Worm (Caenorhabditis elegans) whole organism, late embryonic: ENCODE data around the gene C17C3.6.

ENCODE experiments used
- C38D4.7 ChIP-seq: fragments of 200-800 bp; sonication (Bioruptor generic); optimal IDR thresholded peaks from 2 replicates; lab custom pipeline; 2018; ENCODE audit warnings: mild to moderate bottlenecking, missing genetic modification characterization, moderate library complexity, missing compliant biosample characterization
- K02D7.2 ChIP-seq: sonication (generic microtip); optimal IDR thresholded peaks from 2 replicates; lab custom pipeline; 2017; ENCODE audit warnings: mild to moderate bottlenecking, missing genetic modification characterization, missing compliant biosample characterization
- K09A11.1 ChIP-seq: sonication (generic microtip); optimal IDR thresholded peaks from 2 replicates; lab custom pipeline; 2017; ENCODE audit warnings: antibody characterized with exemption, mild to moderate bottlenecking, missing genetic modification characterization, missing compliant biosample characterization; ENCODE audit not compliant: insufficient read depth
- T23F11.4 ChIP-seq: fragments of 200-800 bp; sonication (Bioruptor generic); optimal IDR thresholded peaks from 2 replicates; lab custom pipeline; 2018; ENCODE audit warnings: mild to moderate bottlenecking, missing genetic modification characterization, missing compliant biosample characterization
- Y22D7AL.16 ChIP-seq: sonication (generic microtip); optimal IDR thresholded peaks from 2 replicates; lab custom pipeline; 2016; ENCODE audit warnings: missing genetic modification characterization, missing compliant biosample characterization
- ceh-19 ChIP-seq: fragments of 200-800 bp; sonication (Bioruptor generic); optimal IDR thresholded peaks from 2 replicates; lab custom pipeline; 2018; ENCODE audit warnings: mild to moderate bottlenecking, missing genetic modification characterization, missing compliant biosample characterization
- ceh-2 ChIP-seq: sonication (generic microtip); optimal IDR thresholded peaks from 2 replicates; lab custom pipeline; 2016; ENCODE audit warnings: missing genotype, missing genetic modification characterization, missing compliant biosample characterization
- ceh-24 ChIP-seq: sonication (generic microtip); optimal IDR thresholded peaks from 2 replicates; lab custom pipeline; 2016; ENCODE audit warnings: mild to moderate bottlenecking, missing genetic modification characterization, missing compliant biosample characterization
- ceh-30 ChIP-seq: fragments of 150-350 bp; optimal IDR thresholded peaks from 2 replicates; lab custom pipeline; 2014; ENCODE audit warnings: missing biosample characterization, missing genetic modification characterization
- ceh-31 ChIP-seq: sonication (generic microtip); optimal IDR thresholded peaks from 2 replicates; lab custom pipeline; 2016; ENCODE audit warnings: missing genetic modification characterization, missing compliant biosample characterization
- elt-2 ChIP-seq: sonication (generic microtip); optimal IDR thresholded peaks from 2 replicates; lab custom pipeline; 2016; ENCODE audit warnings: missing genetic modification reagents, missing genetic modification characterization, missing compliant biosample characterization
- elt-4 ChIP-seq: sonication (generic microtip); optimal IDR thresholded peaks from 2 replicates; lab custom pipeline; 2016; ENCODE audit warnings: missing genetic modification characterization, missing compliant biosample characterization
- eyg-1 ChIP-seq: sonication (generic microtip); optimal IDR thresholded peaks from 2 replicates; lab custom pipeline; 2016; ENCODE audit warnings: missing genotype, missing genetic modification characterization, missing compliant biosample characterization
- fax-1 ChIP-seq: sonication (generic microtip); optimal IDR thresholded peaks from 2 replicates; lab custom pipeline; 2016; ENCODE audit warnings: missing genotype, missing genetic modification characterization, missing compliant biosample characterization
- fkh-10 ChIP-seq: fragments of 150-350 bp; optimal IDR thresholded peaks from 2 replicates; lab custom pipeline; 2014; ENCODE audit warnings: missing biosample characterization, missing genetic modification reagents, missing genetic modification characterization
- gmeb-2 ChIP-seq: sonication (generic microtip); optimal IDR thresholded peaks from 2 replicates; lab custom pipeline; 2016; ENCODE audit warnings: missing genetic modification characterization, inconsistent platforms, missing compliant biosample characterization
- hlh-15 ChIP-seq: sonication (generic microtip); optimal IDR thresholded peaks from 2 replicates; lab custom pipeline; 2016; ENCODE audit warnings: missing genetic modification characterization, missing compliant biosample characterization
- hlh-30 ChIP-seq: sonication (generic microtip); optimal IDR thresholded peaks from 2 replicates; lab custom pipeline; 2017; ENCODE audit warnings: antibody characterized with exemption, missing genetic modification characterization, missing compliant biosample characterization; ENCODE audit not compliant: insufficient read depth
- hlh-8 ChIP-seq: sonication (generic microtip); optimal IDR thresholded peaks from 2 replicates; lab custom pipeline; 2016; ENCODE audit warnings: missing genotype, missing genetic modification characterization, missing compliant biosample characterization
- lin-11 ChIP-seq: fragments of 200-800 bp; sonication (Bioruptor generic); optimal IDR thresholded peaks from 2 replicates; lab custom pipeline; 2018; ENCODE audit warnings: mild to moderate bottlenecking, missing genetic modification characterization, missing compliant biosample characterization
- mec-3 ChIP-seq: sonication (generic microtip); optimal IDR thresholded peaks from 2 replicates; lab custom pipeline; 2016; ENCODE audit warnings: borderline replicate concordance, missing genetic modification characterization, missing compliant biosample characterization
- nhr-232 ChIP-seq: sonication (generic microtip); optimal IDR thresholded peaks from 2 replicates; lab custom pipeline; 2016; ENCODE audit warnings: missing genetic modification characterization, missing compliant biosample characterization
- odd-2 ChIP-seq: sonication (generic microtip); optimal IDR thresholded peaks from 2 replicates; lab custom pipeline; 2017; ENCODE audit warnings: antibody characterized with exemption, mild to moderate bottlenecking, missing genetic modification characterization, missing compliant biosample characterization
- pat-9 ChIP-seq: fragments of 200-800 bp; sonication (Bioruptor generic); optimal IDR thresholded peaks from 2 replicates; lab custom pipeline; 2018; ENCODE audit warnings: mild to moderate bottlenecking, missing genetic modification characterization, moderate library complexity, missing compliant biosample characterization
- pha-4 ChIP-seq: fragments of 150-350 bp; optimal IDR thresholded peaks from 2 replicates; lab custom pipeline; 2018; ENCODE audit warnings: missing biosample characterization, missing genetic modification reagents, missing genetic modification characterization
- ref-2 ChIP-seq: sonication (generic microtip); optimal IDR thresholded peaks from 2 replicates; lab custom pipeline; 2016; ENCODE audit warnings: missing genetic modification characterization, missing compliant biosample characterization
- syd-9 ChIP-seq: sonication (generic microtip); optimal IDR thresholded peaks from 2 replicates; lab custom pipeline; 2016; ENCODE audit warnings: mild to moderate bottlenecking, missing genetic modification characterization, moderate library complexity, missing compliant biosample characterization
- tbx-2 ChIP-seq: sonication (generic microtip); optimal IDR thresholded peaks from 2 replicates; lab custom pipeline; 2016; ENCODE audit warnings: missing genetic modification characterization, missing compliant biosample characterization
- tbx-7 ChIP-seq: sonication (generic microtip); optimal IDR thresholded peaks from 2 replicates; lab custom pipeline; 2016; ENCODE audit warnings: missing genotype, missing genetic modification characterization, missing compliant biosample characterization
- unc-55 ChIP-seq: sonication (generic microtip); optimal IDR thresholded peaks from 2 replicates; lab custom pipeline; 2017; ENCODE audit warnings: missing biosample characterization, missing genetic modification reagents, missing genetic modification characterization
- unc-86 ChIP-seq: sonication (generic microtip); optimal IDR thresholded peaks from 2 replicates; lab custom pipeline; 2016; ENCODE audit warnings: missing genetic modification characterization, missing compliant biosample characterization
- ztf-16 ChIP-seq: sonication (generic microtip); optimal IDR thresholded peaks from 2 replicates; lab custom pipeline; 2017; ENCODE audit warnings: missing genetic modification characterization, missing compliant biosample characterization

The C17C3.6 gene

DNA sequence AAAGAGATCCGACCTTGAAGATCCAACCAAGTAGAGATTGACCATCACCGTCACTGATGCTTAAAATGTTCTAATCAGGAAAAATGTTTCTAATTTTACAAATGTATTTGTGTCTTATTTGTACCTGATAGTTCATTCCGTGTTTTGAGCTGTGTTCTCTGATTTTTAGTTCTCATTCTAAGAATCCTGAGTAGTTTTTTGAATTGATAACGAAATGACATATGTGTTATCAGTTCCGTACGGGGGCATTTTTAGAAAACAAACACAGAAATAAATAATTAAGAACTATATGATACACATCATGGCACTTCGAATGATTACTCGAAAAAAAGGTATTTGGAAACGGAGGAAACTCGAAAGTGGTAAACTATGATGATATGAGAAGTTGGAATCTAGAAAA is 5.7 kb downstream of the C17C3.6 start:
- TF ChIP-seq ceh-31 (tag; lab: Kevin White, UChicago) (no peak), gmeb-2 (tag; lab: Kevin White, UChicago) (no peak), unc-86 (tag; lab: Kevin White, UChicago) (no peak), nhr-232 (tag; lab: Kevin White, UChicago) (no peak), K02D7.2 (tag; lab: Kevin White, UChicago) (no peak), mec-3 (tag; lab: Kevin White, UChicago) (no peak), ceh-2 (tag; lab: Kevin White, UChicago) (no peak), tbx-2 (tag; lab: Kevin White, UChicago) (no peak), pha-4 (no peak), lin-11 (no peak)

DNA sequence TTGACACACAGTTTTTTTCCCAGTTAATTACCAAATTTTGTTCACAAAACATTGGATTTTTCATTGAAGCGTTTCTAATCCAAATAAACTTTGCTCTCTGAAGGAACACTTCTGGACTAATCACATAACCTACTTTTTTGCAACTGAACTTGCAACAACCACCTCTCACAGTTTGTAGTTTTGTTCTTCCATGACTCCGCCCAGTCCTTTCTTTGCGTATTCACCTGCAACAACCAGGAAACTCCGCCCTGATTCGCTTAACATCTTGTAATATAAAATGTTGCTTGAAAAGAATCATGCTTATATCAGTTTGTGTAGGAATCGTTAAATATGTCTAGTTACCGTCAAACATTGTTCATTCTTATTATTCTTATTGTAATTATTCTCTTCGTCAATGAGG is 6.6 kb downstream of the C17C3.6 start, which contains the start of gene ins-11:
ins-11 (plus strand) TSS at position 301 of the 400 bp plus-strand sequence.
- TF ChIP-seq pha-4: no peak
- TF ChIP-seq tbx-2 (tag; lab: Kevin White, UChicago): no peak
- TF ChIP-seq T23F11.4 (GFP tag; lab: Kevin White, UChicago): no peak
- TF ChIP-seq eyg-1 (tag; lab: Kevin White, UChicago): no peak
- no peak for TF ChIP-seq fkh-10 (GFP tag; lab: Kevin White, UChicago)
- no peak for TF ChIP-seq syd-9 (tag; lab: Kevin White, UChicago)
- no peak for TF ChIP-seq ceh-24 (tag; lab: Kevin White, UChicago)
- no peak for TF ChIP-seq tbx-7
- no peak for TF ChIP-seq unc-55 (GFP tag; lab: Kevin White, UChicago)
- TF ChIP-seq odd-2 (tag; lab: Kevin White, UChicago): no peak
- TF ChIP-seq pat-9: no peak
- TF ChIP-seq hlh-15 (tag; lab: Kevin White, UChicago): no peak
- TF ChIP-seq ceh-30 (tag; lab: Kevin White, UChicago): no peak
- TF ChIP-seq unc-86 (tag; lab: Kevin White, UChicago): no peak
- no peak for TF ChIP-seq ztf-16 (tag; lab: Kevin White, UChicago)
- no peak for TF ChIP-seq hlh-30 (tag; lab: Kevin White, UChicago)
- no peak for TF ChIP-seq Y22D7AL.16 (tag; lab: Kevin White, UChicago)

DNA sequence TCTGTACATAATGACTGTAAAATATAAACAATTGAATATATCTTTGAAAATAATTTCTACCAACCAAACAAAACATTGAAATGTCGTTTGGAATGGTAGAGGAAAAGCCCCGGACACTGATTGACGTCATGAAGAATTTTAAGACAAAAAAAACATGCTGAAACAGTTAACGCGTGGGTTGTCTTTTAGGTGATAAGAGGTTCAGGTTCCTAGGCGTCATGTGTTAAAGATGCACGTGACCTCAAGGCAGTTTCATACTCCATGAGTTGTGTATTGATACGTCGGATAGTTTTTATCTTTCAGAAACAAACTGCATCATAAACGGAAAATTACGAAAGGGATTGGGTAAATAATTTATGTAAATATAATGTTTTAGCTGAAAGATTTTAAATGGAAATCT is 7.3 kb downstream of the C17C3.6 start:
- peak; percentile 31 for TF ChIP-seq elt-2
- TF ChIP-seq ref-2 (tag; lab: Kevin White, UChicago): no peak

DNA sequence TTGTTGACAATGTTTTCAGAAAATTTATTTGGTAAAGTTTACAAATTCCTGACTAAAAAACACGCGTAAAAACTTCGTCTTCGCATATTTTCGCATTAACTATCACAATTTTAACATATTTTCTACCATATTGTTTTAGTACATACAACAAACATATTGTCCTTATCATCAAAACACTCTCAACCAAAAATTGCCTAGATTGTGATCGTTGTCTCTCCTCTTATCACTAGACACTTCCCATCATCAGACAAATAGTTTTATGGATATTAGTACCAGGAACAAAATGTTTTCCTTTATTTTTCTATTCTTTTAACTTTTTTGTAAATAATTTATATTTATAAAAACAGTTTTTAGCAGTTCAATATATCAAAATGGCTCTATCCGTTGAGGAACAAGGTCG is 11.5 kb downstream of the C17C3.6 start, which contains the start of gene C17C3.3:
C17C3.3 (plus strand) TSS at position 346 of the 400 bp plus-strand sequence.
- TF ChIP-seq K09A11.1 (tag; lab: Kevin White, UChicago) (no peak), elt-2 (peak; percentile 88)
- TF ChIP-seq, all 69 proteins: peak for 1

DNA sequence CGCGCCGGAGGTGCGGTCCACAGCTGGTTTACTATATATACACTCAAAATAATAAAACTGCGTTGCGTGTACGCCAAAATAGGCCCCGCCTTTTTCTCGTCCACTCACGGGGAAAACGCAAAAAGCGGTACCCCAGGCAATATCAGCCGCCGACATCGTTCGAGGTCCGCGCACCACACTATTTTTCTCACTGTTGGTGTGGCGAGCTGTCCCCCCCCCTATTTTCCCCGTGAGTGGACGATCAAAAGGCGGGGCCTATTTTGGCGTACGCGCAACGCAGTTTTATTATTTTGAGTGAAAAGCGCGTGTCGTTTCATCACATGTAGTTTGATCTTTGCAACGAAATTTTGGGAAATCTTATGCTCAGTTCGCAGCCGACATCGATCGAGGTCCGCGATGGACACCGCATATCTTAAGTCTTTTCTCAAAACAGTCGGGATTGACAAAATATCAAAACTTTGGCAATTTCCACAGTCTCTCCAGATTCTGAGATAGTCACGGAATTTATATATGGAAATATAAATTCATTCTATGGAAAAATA is 15.3 kb downstream of the C17C3.6 start:
- TF ChIP-seq C38D4.7 (GFP tag; lab: Kevin White, UChicago): no peak
- no peak for TF ChIP-seq T23F11.4 (GFP tag; lab: Kevin White, UChicago)
- no peak for TF ChIP-seq ceh-24 (tag; lab: Kevin White, UChicago)
- no peak for TF ChIP-seq fax-1 (tag; lab: Kevin White, UChicago)
- TF ChIP-seq elt-4 (tag; lab: Kevin White, UChicago): no peak

DNA sequence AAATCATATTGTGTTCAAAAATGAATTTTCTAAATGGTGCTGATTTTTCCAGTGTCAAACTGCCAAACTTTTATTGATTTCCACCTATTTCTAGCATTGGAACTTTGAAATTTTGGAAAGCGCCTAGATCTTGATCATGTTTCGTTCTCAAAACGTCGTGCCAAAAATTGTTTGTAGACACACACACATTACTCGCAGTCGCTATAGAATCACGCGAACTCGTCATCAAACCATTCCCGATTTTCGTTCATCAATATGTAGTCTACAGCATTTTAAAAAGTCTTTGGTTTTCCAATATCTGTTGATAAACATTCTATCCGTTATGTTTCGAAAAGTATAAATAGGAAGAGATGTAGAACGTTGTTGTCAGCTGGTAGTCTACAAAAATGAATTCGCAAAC is 20.4 kb downstream of the C17C3.6 start, which contains the start of the genes C17C3.1 and C17C3.15:
C17C3.1 (plus strand) TSS at position 301 of the 400 bp plus-strand sequence.
C17C3.15 (plus strand) TSS at position 383 of the 400 bp plus-strand sequence.
- TF ChIP-seq hlh-8 (tag; lab: Kevin White, UChicago): no peak
- TF ChIP-seq lin-11: no peak
- no peak for TF ChIP-seq ceh-19 (GFP tag; lab: Kevin White, UChicago)
- TF ChIP-seq, all 69 proteins: peak for 0
